Fruit fly (Drosophila melanogaster) whole organism: ENCODE measurements around the gene CG8319.

Source experiments
- Dll ChIP-seq: fragments of >200 bp; optimal IDR thresholded peaks from 2 replicates; lab custom pipeline; 2017
- EcR ChIP-seq, 2 experiments: fragments of >200 bp; optimal IDR thresholded peaks; 2 replicates each; lab custom pipeline; 2017; ENCODE audit warnings: missing biosample characterization in 2 of 2, missing genetic modification characterization in 2 of 2, missing genetic modification reagents in 2 of 2
- pan ChIP-seq: fragments of >200 bp; optimal IDR thresholded peaks from 2 replicates; lab custom pipeline; 2017
- psq ChIP-seq: fragments of >200 bp; optimal IDR thresholded peaks from 2 replicates; lab custom pipeline; 2017
- usp ChIP-seq: fragments of >200 bp; optimal IDR thresholded peaks from 2 replicates; lab custom pipeline; 2017; ENCODE audit warnings: missing biosample characterization, missing genetic modification characterization, mixed read lengths

- no peak for TF ChIP-seq EcR (GFP tag; optimal IDR thresholded peaks at IDR 0.05; lab: Kevin White, UChicago)
- TF ChIP-seq pan = no peak
- no peak for TF ChIP-seq usp (GFP tag; lab: Kevin White, UChicago)
- TF ChIP-seq psq (lab: Kevin White, UChicago) = no peak
- TF ChIP-seq Dll (lab: Kevin White, UChicago) = no peak
Observed at dm6 chr3R:9644620-9645019, 17.5 kb downstream of the CG8319 start.
